Worm (Caenorhabditis elegans) whole organism, midembryonic: ENCODE measurements around the gene E03H12.4.
"Not testable (repeated sequence)": the region's sequence is repeated elsewhere in the genome, so short reads cannot be mapped to it uniquely, and the experiment has no call there.

Source experiments
- flt-1 ChIP-seq: fragments of 200-800 bp; sonication (Bioruptor generic); IDR thresholded peaks from 2 replicates; pipeline ENCODE4 v1.3.6; 2022; ENCODE audit warnings: missing genetic modification characterization, missing compliant biosample characterization
- tab-1 ChIP-seq: fragments of 200-800 bp; sonication (Bioruptor generic); IDR thresholded peaks from 2 replicates; pipeline ENCODE4 v1.3.6; 2022; ENCODE audit warnings: missing genetic modification characterization, missing compliant biosample characterization

DNA sequence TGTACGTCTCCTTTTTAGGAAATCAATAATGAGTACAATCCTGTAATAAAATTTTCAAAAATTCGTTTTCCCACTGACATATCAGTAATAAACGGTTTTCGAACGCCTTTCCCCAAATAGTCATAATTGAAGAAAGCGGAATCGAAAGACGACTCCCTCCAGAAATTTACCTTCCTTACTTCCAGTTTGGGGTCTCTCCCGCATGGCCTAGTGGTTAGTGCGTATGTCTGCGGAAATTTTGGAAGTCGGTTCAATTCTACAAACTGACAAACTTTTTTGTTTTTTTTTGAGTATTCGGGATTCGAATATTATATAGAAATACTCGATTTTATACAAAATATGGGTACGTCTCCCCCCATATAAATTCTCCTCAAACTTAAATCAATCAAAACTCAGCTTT lies 32.7 kb upstream of the E03H12.4 start:
- TF ChIP-seq tab-1, flt-1 (GFP tag; lab: Robert Waterston, UW): not testable (repeated sequence)
